Fruit fly (Drosophila melanogaster) whole organism, wandering third instar larva: ENCODE results near the gene bun.

Source experiments
- Abd-B ChIP-seq: fragments of >200 bp; optimal IDR thresholded peaks from 2 replicates; lab custom pipeline; 2017; ENCODE audit warnings: missing biosample characterization, missing genetic modification characterization
- CG32264 ChIP-seq: fragments of 200-800 bp; sonication (Bioruptor generic); optimal IDR thresholded peaks from 2 replicates; lab custom pipeline; 2016; ENCODE audit warnings: missing biosample characterization, missing genetic modification characterization
- CG9705 ChIP-seq: fragments of 200-800 bp; sonication (Bioruptor generic); optimal IDR thresholded peaks from 2 replicates; lab custom pipeline; 2018; ENCODE audit warnings: missing biosample characterization, mild to moderate bottlenecking, missing genetic modification characterization
- CrebA ChIP-seq: fragments of 200-800 bp; sonication (Bioruptor generic); optimal IDR thresholded peaks from 2 replicates; lab custom pipeline; 2016; ENCODE audit warnings: missing biosample characterization, mild to moderate bottlenecking, missing genetic modification characterization, borderline replicate concordance
- Dfd ChIP-seq: fragments of >200 bp; optimal IDR thresholded peaks from 2 replicates; lab custom pipeline; 2017; ENCODE audit warnings: missing biosample characterization, missing genetic modification characterization
- Dif ChIP-seq: fragments of 200-275, 200-300 bp; sonication (Bioruptor generic); optimal IDR thresholded peaks from 2 replicates; lab custom pipeline; 2018; ENCODE audit warnings: missing biosample characterization, missing genetic modification characterization; ENCODE audit not compliant: partially characterized antibody
- GATAd ChIP-seq: sonication (Bioruptor generic); optimal IDR thresholded peaks from 2 replicates; lab custom pipeline; 2016; ENCODE audit warnings: missing biosample characterization, missing genetic modification characterization
- HLH106 ChIP-seq: fragments of 200-800 bp; optimal IDR thresholded peaks from 3 replicates; lab custom pipeline; 2019; ENCODE audit warnings: missing biosample characterization, mild to moderate bottlenecking, missing genetic modification characterization, moderate library complexity
- Hnf4 ChIP-seq: fragments of 200-800 bp; sonication (Bioruptor generic); optimal IDR thresholded peaks from 2 replicates; lab custom pipeline; 2016; ENCODE audit warnings: missing biosample characterization, mild to moderate bottlenecking, missing genetic modification characterization
- Hr78 ChIP-seq: fragments of >200 bp; optimal IDR thresholded peaks from 2 replicates; lab custom pipeline; 2017; ENCODE audit warnings: missing biosample characterization, missing genetic modification characterization
- Jra ChIP-seq: sonication (Bioruptor generic); optimal IDR thresholded peaks from 2 replicates; lab custom pipeline; 2016; ENCODE audit warnings: missing biosample characterization, missing genetic modification characterization
- Mio ChIP-seq: sonication (Bioruptor generic); optimal IDR thresholded peaks from 2 replicates; lab custom pipeline; 2016; ENCODE audit warnings: missing biosample characterization, missing genetic modification characterization
- Myc ChIP-seq: fragments of >200 bp; optimal IDR thresholded peaks from 2 replicates; lab custom pipeline; 2017
- N ChIP-seq: fragments of >200 bp; optimal IDR thresholded peaks from 2 replicates; lab custom pipeline; 2018; ENCODE audit warnings: missing biosample characterization, missing external identifiers, missing genetic modification characterization
- OdsH ChIP-seq: fragments of 200-800 bp; sonication (Bioruptor generic); optimal IDR thresholded peaks from 2 replicates; lab custom pipeline; 2016; ENCODE audit warnings: missing biosample characterization, mild to moderate bottlenecking, missing genetic modification characterization
- Rel ChIP-seq, 2 experiments: fragments of 200-800 bp; sonication (Bioruptor generic) in 1 of 2; optimal IDR thresholded peaks; 2 replicates in 1 of 2; 3 replicates in 1 of 2; lab custom pipeline; 2016 to 2019; ENCODE audit warnings: mild to moderate bottlenecking in 2 of 2, missing biosample characterization in 2 of 2, missing genetic modification characterization in 2 of 2, moderate library complexity in 1 of 2
- Sp1 ChIP-seq: fragments of 200-800 bp; sonication (Bioruptor generic); optimal IDR thresholded peaks from 3 replicates; lab custom pipeline; 2019; ENCODE audit warnings: missing biosample characterization, mild to moderate bottlenecking, missing genetic modification characterization, moderate library complexity
- Vsx2 ChIP-seq: fragments of 200-300, 225-300 bp; sonication (Bioruptor generic); optimal IDR thresholded peaks from 2 replicates; lab custom pipeline; 2018; ENCODE audit warnings: missing biosample characterization, missing genetic modification characterization; ENCODE audit not compliant: partially characterized antibody
- br ChIP-seq: fragments of 200-800 bp; sonication (Bioruptor generic); optimal IDR thresholded peaks from 2 replicates; lab custom pipeline; 2016; ENCODE audit warnings: missing biosample characterization, missing genetic modification characterization
- brk ChIP-seq: fragments of 200-800 bp; sonication (Bioruptor generic); optimal IDR thresholded peaks from 2 replicates; lab custom pipeline; 2016; ENCODE audit warnings: missing biosample characterization, mild to moderate bottlenecking, missing genetic modification characterization
- dl ChIP-seq, 2 experiments: fragments of 175-275, 200-275 bp in 1 of 2; fragments of 200-275 bp in 1 of 2; sonication (Bioruptor generic); optimal IDR thresholded peaks; lab custom pipeline; 2018; ENCODE audit warnings: mild to moderate bottlenecking in 2 of 2, missing biosample characterization in 2 of 2, missing genetic modification characterization in 2 of 2, moderate library complexity in 2 of 2; ENCODE audit not compliant: partially characterized antibody in 2 of 2, insufficient read depth in 1 of 2
- dmrt93B ChIP-seq: fragments of 200-800 bp; sonication (Bioruptor generic); optimal IDR thresholded peaks from 2 replicates; lab custom pipeline; 2018; ENCODE audit warnings: missing biosample characterization, mild to moderate bottlenecking, missing genetic modification characterization
- dsf ChIP-seq: sonication (Bioruptor generic); optimal IDR thresholded peaks from 2 replicates; lab custom pipeline; 2016; ENCODE audit warnings: missing biosample characterization, missing genetic modification characterization, borderline replicate concordance
- ey ChIP-seq: fragments of 200-800 bp; sonication (Bioruptor generic); optimal IDR thresholded peaks from 2 replicates; lab custom pipeline; 2016; ENCODE audit warnings: missing biosample characterization, missing genetic modification characterization
- foxo ChIP-seq, 2 experiments: fragments of 200-800 bp; sonication (Bioruptor generic); optimal IDR thresholded peaks; 2 replicates in 1 of 2; 3 replicates in 1 of 2; lab custom pipeline; 2016 to 2017; ENCODE audit warnings: missing biosample characterization in 2 of 2, missing genetic modification characterization in 2 of 2
- fru ChIP-seq: fragments of 200-800 bp; sonication (Bioruptor generic); optimal IDR thresholded peaks from 3 replicates; lab custom pipeline; 2016; ENCODE audit warnings: missing biosample characterization, mild to moderate bottlenecking, missing genetic modification characterization
- h ChIP-seq: fragments of 200-800 bp; sonication (Bioruptor generic); optimal IDR thresholded peaks from 3 replicates; lab custom pipeline; 2016; ENCODE audit warnings: missing biosample characterization, mild to moderate bottlenecking, missing genetic modification characterization
- jim ChIP-seq: fragments of 175-275, 200-325 bp; sonication (Bioruptor generic); optimal IDR thresholded peaks from 2 replicates; lab custom pipeline; 2016; ENCODE audit warnings: missing biosample characterization, mild to moderate bottlenecking, missing genetic modification characterization
- lola ChIP-seq: fragments of >200 bp; optimal IDR thresholded peaks from 2 replicates; lab custom pipeline; 2017; ENCODE audit warnings: missing biosample characterization, missing genetic modification characterization
- pan ChIP-seq: fragments of >200 bp; optimal IDR thresholded peaks from 2 replicates; lab custom pipeline; 2017
- psq ChIP-seq: fragments of 200-800 bp; sonication (Bioruptor generic); optimal IDR thresholded peaks from 3 replicates; lab custom pipeline; 2017; ENCODE audit warnings: missing biosample characterization, mild to moderate bottlenecking, missing genetic modification characterization, moderate library complexity
- rgr ChIP-seq: fragments of 200-800 bp; sonication (Bioruptor generic); optimal IDR thresholded peaks from 3 replicates; lab custom pipeline; 2016; ENCODE audit warnings: missing biosample characterization, mild to moderate bottlenecking, missing genetic modification characterization
- sage ChIP-seq: fragments of 200-800 bp; sonication (Bioruptor generic); optimal IDR thresholded peaks from 2 replicates; lab custom pipeline; 2016; ENCODE audit warnings: missing biosample characterization, mild to moderate bottlenecking, missing genetic modification characterization
- sv ChIP-seq: fragments of 200-800 bp; sonication (Bioruptor generic); optimal IDR thresholded peaks from 3 replicates; lab custom pipeline; 2016; ENCODE audit warnings: missing biosample characterization, missing genetic modification characterization
- tai ChIP-seq: sonication (Bioruptor generic); optimal IDR thresholded peaks from 2 replicates; lab custom pipeline; 2016; ENCODE audit warnings: missing biosample characterization, missing genetic modification characterization
- usp ChIP-seq: fragments of >200 bp; optimal IDR thresholded peaks from 2 replicates; lab custom pipeline; 2017; ENCODE audit warnings: missing biosample characterization, missing genetic modification characterization
- woc ChIP-seq: sonication (Bioruptor generic); optimal IDR thresholded peaks from 2 replicates; lab custom pipeline; 2016; ENCODE audit warnings: missing biosample characterization, mild to moderate bottlenecking, missing genetic modification characterization

The bun gene

dm6 chr2L:12497283-12498265, 48.8 kb downstream of the bun start, which contains the start of gene t-cup (continued):
- TF ChIP-seq tai (peak; percentile 93), woc (GFP tag; lab: Kevin White, UChicago) (peak; percentile 67), dsf (GFP tag; lab: Kevin White, UChicago) (peak; percentile 77), Rel (GFP tag; optimal IDR thresholded peaks at IDR 0.05; lab: Kevin White, UChicago) (peak; percentile 72), Rel (tag; optimal IDR thresholded peaks at IDR 0.05; lab: Kevin White, UChicago) (peak; percentile 82), usp (no peak), Jra (GFP tag; lab: Kevin White, UChicago) (peak; percentile 95), Mio (peak; percentile 79), OdsH (GFP tag; lab: Kevin White, UChicago) (peak; percentile 94), dl (GFP tag; optimal IDR thresholded peaks at IDR 0.05; lab: Kevin White, UChicago; ENCODE audit: insufficient read depth in 1 of 2, partially characterized antibody in 2 of 2) (peak in 1 of 2 experiments; percentile 10), CG32264 (GFP tag; lab: Kevin White, UChicago) (peak; percentile 85)

- TF ChIP-seq CrebA (GFP tag; lab: Kevin White, UChicago) (peak; percentile 43), HLH106 (tag; lab: Kevin White, UChicago) (no peak)
These were observed 51.2 kb downstream of the bun start for dm6 chr2L:12495196-12495595.

dm6 chr2L:12493771-12494317, 52.6 kb downstream of the bun start:
- TF ChIP-seq dmrt93B (GFP tag; lab: Kevin White, UChicago) (peak; percentile 36), OdsH (GFP tag; lab: Kevin White, UChicago) (peak; percentile 20), pan (lab: Kevin White, UChicago) (no peak), HLH106 (tag; lab: Kevin White, UChicago) (peak; percentile 27), CG32264 (GFP tag; lab: Kevin White, UChicago) (no peak), dsf (GFP tag; lab: Kevin White, UChicago) (no peak), Hr78 (no peak), usp (no peak), Abd-B (GFP tag; lab: Kevin White, UChicago) (no peak), Sp1 (GFP tag; lab: Kevin White, UChicago) (peak; percentile 51), jim (GFP tag; lab: Kevin White, UChicago) (no peak), lola (GFP tag; lab: Kevin White, UChicago) (no peak), Dif (GFP tag; lab: Kevin White, UChicago) (no peak), Vsx2 (no peak), CrebA (GFP tag; lab: Kevin White, UChicago) (peak; percentile 95), Hnf4 (GFP tag; lab: Kevin White, UChicago) (no peak), Rel (GFP tag; optimal IDR thresholded peaks at IDR 0.05; lab: Kevin White, UChicago) (peak; percentile 84), Rel (tag; optimal IDR thresholded peaks at IDR 0.05; lab: Kevin White, UChicago) (peak; percentile 67), sv (no peak), Jra (GFP tag; lab: Kevin White, UChicago) (no peak), ey (GFP tag; lab: Kevin White, UChicago) (peak; percentile 45), tai (no peak), woc (GFP tag; lab: Kevin White, UChicago) (no peak), br (GFP tag; lab: Kevin White, UChicago) (peak; percentile 37), N (GFP tag; lab: Kevin White, UChicago) (no peak), dl (GFP tag; optimal IDR thresholded peaks at IDR 0.05; lab: Kevin White, UChicago; ENCODE audit: insufficient read depth in 1 of 2, partially characterized antibody in 2 of 2) (no peak), sage (peak; percentile 66), h (GFP tag; lab: Kevin White, UChicago) (peak; percentile 94), foxo (GFP tag; optimal IDR thresholded peaks at IDR 0.05; lab: Kevin White, UChicago) (peak in 1 of 2 experiments; percentile 53), rgr (GFP tag; lab: Kevin White, UChicago) (peak; percentile 50), Myc (no peak), Dfd (peak; percentile 12), brk (GFP tag; lab: Kevin White, UChicago) (no peak), GATAd (GFP tag; lab: Kevin White, UChicago) (no peak), CG9705 (GFP tag; lab: Kevin White, UChicago) (no peak), psq (GFP tag; lab: Kevin White, UChicago) (peak; percentile 38), fru (peak; percentile 48)
